Worm (Caenorhabditis elegans): ENCODE data around the gene K12B6.11.

The K12B6.11 gene

ce11 chrV:6331607-6332006 is 42.9 kb downstream of the K12B6.11 start, which contains the start of gene T28C12.1:
TSS of gene T28C12.1 (plus strand) at chrV:6331907.
- TF ChIP-seq ttx-3 (tag; optimal IDR thresholded peaks at IDR 0.05) (no peak), F13H6.1 (tag; optimal IDR thresholded peaks at IDR 0.05) (no peak), npax-4 (tag; optimal IDR thresholded peaks at IDR 0.05) (no peak), sox-2 (GFP tag; IDR thresholded peaks at IDR 0.05) (no peak), ceh-9 (tag; optimal IDR thresholded peaks at IDR 0.05) (no peak), C08G9.2 (tag; optimal IDR thresholded peaks at IDR 0.05) (no peak), dve-1 (tag; optimal IDR thresholded peaks at IDR 0.05) (no peak), pha-2 (tag; optimal IDR thresholded peaks at IDR 0.05) (no peak), tbx-7 (tag; optimal IDR thresholded peaks at IDR 0.05) (no peak), hlh-30 (tag; optimal IDR thresholded peaks at IDR 0.05; ENCODE audit: insufficient read depth) (no peak)

ce11 chrV:6335226-6335625 is 46.5 kb downstream of the K12B6.11 start:
- no peak for TF ChIP-seq hlh-15 (tag; optimal IDR thresholded peaks at IDR 0.05)
- TF ChIP-seq ceh-9 (tag; optimal IDR thresholded peaks at IDR 0.05), result no peak
- TF ChIP-seq mec-3 (tag; optimal IDR thresholded peaks at IDR 0.05; ENCODE audit: borderline replicate concordance), result no peak
- TF ChIP-seq ceh-24 (tag; optimal IDR thresholded peaks at IDR 0.05), result no peak
- TF ChIP-seq T23F11.4 (GFP tag; optimal IDR thresholded peaks at IDR 0.05), result no peak
- TF ChIP-seq ceh-14 (tag; optimal IDR thresholded peaks at IDR 0.05), result no peak
- TF ChIP-seq elt-4 (tag; optimal IDR thresholded peaks at IDR 0.05), result no peak
- no peak for TF ChIP-seq ceh-22 (tag; optimal IDR thresholded peaks at IDR 0.05)
- TF ChIP-seq nhr-232 (tag; optimal IDR thresholded peaks at IDR 0.05), result no peak
- TF ChIP-seq sox-2 (GFP tag; IDR thresholded peaks at IDR 0.05), result no peak
- TF ChIP-seq che-1 (tag; optimal IDR thresholded peaks at IDR 0.05), result no peak
- no peak for TF ChIP-seq odd-2 (tag; optimal IDR thresholded peaks at IDR 0.05)
- no peak for TF ChIP-seq K02D7.2 (tag; optimal IDR thresholded peaks at IDR 0.05)
- no peak for TF ChIP-seq hlh-30 (tag; optimal IDR thresholded peaks at IDR 0.05; ENCODE audit: insufficient read depth)
- no peak for TF ChIP-seq zip-5 (tag; optimal IDR thresholded peaks at IDR 0.05)

DNA sequence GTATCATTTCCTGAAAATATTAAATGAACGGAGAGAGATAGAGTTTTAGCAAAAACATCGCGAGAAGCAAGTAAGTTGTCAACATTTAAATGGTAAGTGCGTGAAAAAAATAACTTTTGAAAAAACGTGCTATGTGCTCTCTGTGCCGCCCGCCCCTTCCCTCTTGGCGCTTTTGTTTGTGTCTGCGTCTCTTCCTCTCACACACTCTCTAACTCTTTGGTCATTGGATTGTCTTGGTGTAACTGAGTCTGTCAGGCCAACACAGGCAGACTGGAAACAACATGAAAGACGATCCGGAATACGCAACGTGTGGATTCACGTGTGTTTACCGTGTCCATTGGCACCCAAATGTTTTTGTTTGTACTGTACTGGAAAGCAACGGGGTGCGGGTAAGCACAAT is 47.4 kb downstream of the K12B6.11 start, which contains the start of gene T28C12.6:
Gene T28C12.6, minus strand, starts transcription at position 12 of the 400 bp plus-strand sequence.
- no peak for TF ChIP-seq rnt-1 (tag; optimal IDR thresholded peaks at IDR 0.05)
- no peak for TF ChIP-seq nfya-1 (tag; optimal IDR thresholded peaks at IDR 0.05)
- no peak for TF ChIP-seq ceh-22 (tag; optimal IDR thresholded peaks at IDR 0.05)
- TF ChIP-seq K02D7.2 (tag; optimal IDR thresholded peaks at IDR 0.05), result no peak
- TF ChIP-seq gmeb-2 (tag; optimal IDR thresholded peaks at IDR 0.05), result no peak
